Worm (Caenorhabditis elegans) whole organism, L4/young adult: ENCODE results near the gene tebp-2.

Experiments used
- W03F9.2 ChIP-seq: fragments of 150-350 bp; optimal IDR thresholded peaks from 2 replicates; lab custom pipeline; 2014; ENCODE audit warnings: missing biosample characterization, missing genetic modification characterization
- dao-5 ChIP-seq: sonication (generic microtip); optimal IDR thresholded peaks from 2 replicates; lab custom pipeline; 2016; ENCODE audit warnings: missing genotype, missing genetic modification characterization, moderate library complexity, missing compliant biosample characterization
- him-1 ChIP-seq: sonication (generic microtip); optimal IDR thresholded peaks from 2 replicates; lab custom pipeline; 2016; ENCODE audit warnings: missing genotype, missing genetic modification reagents, missing genetic modification characterization, missing compliant biosample characterization

DNA sequence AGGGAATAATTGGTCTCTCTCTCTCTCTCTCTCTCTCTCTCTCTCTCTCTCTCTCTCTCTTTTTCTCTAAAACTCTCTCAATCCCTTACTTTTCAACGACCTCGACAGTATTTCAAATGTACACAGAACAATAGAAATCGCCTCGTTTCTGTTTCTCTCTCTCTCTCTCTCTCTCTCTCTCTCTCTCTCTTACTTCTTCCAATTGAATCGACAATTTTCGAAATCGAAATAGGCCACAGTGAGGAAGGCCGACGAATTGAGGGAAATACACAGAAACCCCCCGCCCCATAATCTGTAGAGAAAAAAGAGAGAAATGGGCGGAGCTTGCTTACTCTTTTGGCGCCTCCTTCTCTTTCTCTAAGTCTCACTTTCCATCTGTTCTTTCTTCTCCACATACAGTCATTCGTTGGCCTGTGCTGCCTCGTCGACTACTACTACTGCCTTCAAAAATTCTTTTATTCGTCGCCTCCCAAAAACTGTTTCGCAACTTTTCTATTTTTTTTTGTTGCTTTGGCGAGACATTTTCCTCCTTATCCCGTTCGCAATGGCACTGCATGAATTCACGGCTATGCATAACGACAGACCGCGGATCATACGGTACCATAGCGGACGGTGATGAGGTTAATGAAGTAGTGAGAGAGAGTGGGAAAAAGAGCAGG, 20.2 kb downstream of the tebp-2 start:
- TF ChIP-seq dao-5 (tag; lab: Kevin White, UChicago) (no peak), him-1 (tag; lab: Kevin White, UChicago) (no peak), W03F9.2 (tag; lab: Kevin White, UChicago) (no peak)
